Worm (Caenorhabditis elegans) whole organism, late embryonic: ENCODE data around the gene ufm-1.
A peak's percentile ranks its signal among the peaks of the same experiment; 100 is the strongest.

ENCODE experiments used
- F13H6.1 ChIP-seq: sonication (generic microtip); optimal IDR thresholded peaks from 2 replicates; lab custom pipeline; 2016; ENCODE audit warnings: missing genetic modification characterization, missing compliant biosample characterization
- ama-1 ChIP-seq: fragments of 150-350 bp; optimal IDR thresholded peaks from 2 replicates; lab custom pipeline; 2014
- ceh-2 ChIP-seq: sonication (generic microtip); optimal IDR thresholded peaks from 2 replicates; lab custom pipeline; 2016; ENCODE audit warnings: missing genotype, missing genetic modification characterization, missing compliant biosample characterization
- hlh-30 ChIP-seq: sonication (generic microtip); optimal IDR thresholded peaks from 2 replicates; lab custom pipeline; 2017; ENCODE audit warnings: antibody characterized with exemption, missing genetic modification characterization, missing compliant biosample characterization; ENCODE audit not compliant: insufficient read depth
- lin-11 ChIP-seq: fragments of 200-800 bp; sonication (Bioruptor generic); optimal IDR thresholded peaks from 2 replicates; lab custom pipeline; 2018; ENCODE audit warnings: mild to moderate bottlenecking, missing genetic modification characterization, missing compliant biosample characterization
- mec-3 ChIP-seq: sonication (generic microtip); optimal IDR thresholded peaks from 2 replicates; lab custom pipeline; 2016; ENCODE audit warnings: borderline replicate concordance, missing genetic modification characterization, missing compliant biosample characterization
- nfya-1 ChIP-seq: sonication (generic microtip); optimal IDR thresholded peaks from 2 replicates; lab custom pipeline; 2017; ENCODE audit warnings: missing genetic modification characterization, mild to moderate bottlenecking, missing compliant biosample characterization, antibody characterized with exemption, moderate library complexity
- nhr-232 ChIP-seq: sonication (generic microtip); optimal IDR thresholded peaks from 2 replicates; lab custom pipeline; 2016; ENCODE audit warnings: missing genetic modification characterization, missing compliant biosample characterization
- pha-2 ChIP-seq: sonication (generic microtip); optimal IDR thresholded peaks from 2 replicates; lab custom pipeline; 2017; ENCODE audit warnings: mild to moderate bottlenecking, missing genetic modification characterization, missing compliant biosample characterization
- pha-4 ChIP-seq: fragments of 150-350 bp; optimal IDR thresholded peaks from 2 replicates; lab custom pipeline; 2018; ENCODE audit warnings: missing biosample characterization, missing genetic modification reagents, missing genetic modification characterization
- pqm-1 ChIP-seq: sonication (generic microtip); optimal IDR thresholded peaks from 2 replicates; lab custom pipeline; 2016; ENCODE audit warnings: missing genetic modification characterization, missing compliant biosample characterization
- ztf-16 ChIP-seq: sonication (generic microtip); optimal IDR thresholded peaks from 2 replicates; lab custom pipeline; 2017; ENCODE audit warnings: missing genetic modification characterization, missing compliant biosample characterization

DNA sequence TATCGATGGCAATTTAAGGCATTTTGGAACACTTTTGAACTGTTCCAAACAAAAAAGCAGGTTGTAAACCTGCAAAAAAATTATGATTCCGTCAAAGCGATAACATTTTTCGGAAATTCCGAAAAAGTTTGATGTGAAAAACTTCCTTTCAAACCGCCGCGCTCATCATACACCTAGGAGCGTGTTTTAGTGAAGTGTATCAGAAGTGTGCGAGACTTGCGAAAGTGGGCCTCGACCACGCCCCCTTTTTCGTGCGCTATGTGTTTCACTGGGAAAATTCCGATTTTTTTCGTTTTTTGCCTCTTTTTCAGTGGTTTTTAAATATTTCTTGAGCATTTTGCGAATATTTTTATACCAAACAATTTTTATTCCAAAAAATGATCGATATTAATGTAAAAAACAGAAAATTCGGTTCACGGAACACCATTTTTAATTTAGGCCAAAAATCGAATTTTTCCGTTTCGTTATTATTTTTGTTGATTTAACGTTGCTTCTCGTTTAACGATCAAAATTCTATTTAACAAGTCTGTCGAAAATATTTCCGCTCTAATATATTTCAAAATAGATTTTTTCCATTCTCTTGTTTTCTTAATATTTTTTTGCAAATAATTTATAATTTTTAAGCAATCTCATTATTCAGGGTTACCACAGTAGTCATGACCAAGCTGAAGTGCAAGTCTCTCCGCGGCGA is 4.1 kb upstream of the ufm-1 start, which contains the start of gene rpl-35:
- TF ChIP-seq ama-1 (lab: Kevin White, UChicago) (no peak), ceh-2 (tag; lab: Kevin White, UChicago) (peak; percentile 81), pqm-1 (tag; lab: Kevin White, UChicago) (peak; percentile 89), lin-11 (tag; lab: Kevin White, UChicago) (peak; percentile 53), mec-3 (tag; lab: Kevin White, UChicago) (no peak), pha-4 (tag; lab: Kevin White, UChicago) (no peak), nhr-232 (tag; lab: Kevin White, UChicago) (no peak), ztf-16 (tag; lab: Kevin White, UChicago) (peak; percentile 93), pha-2 (tag; lab: Kevin White, UChicago) (peak; percentile 57), F13H6.1 (tag; lab: Kevin White, UChicago) (peak; percentile 90), nfya-1 (tag; lab: Kevin White, UChicago) (peak; percentile 99), hlh-30 (tag; lab: Kevin White, UChicago) (peak; percentile 88)
